Worm (Caenorhabditis elegans) whole organism, early embryonic: ENCODE measurements around the gene srv-11.

Source experiments
- B0310.2 ChIP-seq: sonication (generic microtip); optimal IDR thresholded peaks from 2 replicates; lab custom pipeline; 2016; ENCODE audit warnings: mild to moderate bottlenecking, missing genetic modification characterization, missing compliant biosample characterization
- F13C5.2 ChIP-seq: sonication (generic microtip); optimal IDR thresholded peaks from 2 replicates; lab custom pipeline; 2017; ENCODE audit warnings: mild to moderate bottlenecking, missing genetic modification characterization, inconsistent platforms, missing compliant biosample characterization
- ama-1 ChIP-seq: fragments of 150-350 bp; optimal IDR thresholded peaks from 2 replicates; lab custom pipeline; 2014
- ceh-13 ChIP-seq: fragments of 200-800 bp; sonication (Bioruptor generic); optimal IDR thresholded peaks from 2 replicates; lab custom pipeline; 2018; ENCODE audit warnings: mild to moderate bottlenecking, missing genetic modification characterization, missing compliant biosample characterization
- hnd-1 ChIP-seq: sonication (generic microtip); optimal IDR thresholded peaks from 2 replicates; lab custom pipeline; 2016; ENCODE audit warnings: missing genetic modification characterization, missing compliant biosample characterization
- tbx-11 ChIP-seq: fragments of 200-800 bp; sonication (Bioruptor generic); IDR thresholded peaks from 2 replicates; pipeline ENCODE4 v1.3.6; 2022; ENCODE audit warnings: missing genetic modification characterization, missing compliant biosample characterization
- tbx-37 ChIP-seq: fragments of 200-800 bp; sonication (Bioruptor generic); conservative IDR thresholded peaks from 2 replicates; pipeline ENCODE4 v1.3.6; 2022; ENCODE audit warnings: missing genetic modification reagents, missing genetic modification characterization, missing compliant biosample characterization

ce11 chrIV:16225747-16226146 lies 4.3 kb upstream of the srv-11 start, which contains the start of gene H25K10.4:
- no peak for TF ChIP-seq tbx-37 (GFP tag; lab: Robert Waterston, UW)
- no peak for TF ChIP-seq tbx-11 (GFP tag; lab: Robert Waterston, UW)
- no peak for TF ChIP-seq B0310.2 (tag; lab: Kevin White, UChicago)
- TF ChIP-seq hnd-1 (tag; lab: Kevin White, UChicago), result no peak
- TF ChIP-seq F13C5.2 (tag; lab: Kevin White, UChicago), result no peak
- TF ChIP-seq ama-1 (lab: Kevin White, UChicago), result no peak
- no peak for TF ChIP-seq ceh-13
